Fruit fly (Drosophila melanogaster): Measurements from ENCODE around the gene CG43844.
A peak's percentile ranks its signal among the peaks of the same experiment; 100 is the strongest.

Gene CG43844

dm6 chr3R:21857509-21857908 is 31.8 kb upstream of the CG43844 start:
- TF ChIP-seq Eip78C (GFP tag) (peak; percentile 71), pdm3 (GFP tag; optimal IDR thresholded peaks at IDR 0.05) (no peak), lz (GFP tag; optimal IDR thresholded peaks at IDR 0.05) (peak; percentile 3), topi (GFP tag; optimal IDR thresholded peaks at IDR 0.05) (no peak), Met (GFP tag; optimal IDR thresholded peaks at IDR 0.05) (peak; percentile 40), acj6 (GFP tag; optimal IDR thresholded peaks at IDR 0.05) (peak; percentile 8), CG8119 (GFP tag; IDR thresholded peaks at IDR 0.05) (0 out of 3 replicates have a peak, but pooled peaks have one; percentile 22), esn (GFP tag; optimal IDR thresholded peaks at IDR 0.05) (peak; percentile 4), OdsH (GFP tag; optimal IDR thresholded peaks at IDR 0.05) (peak; percentile 3), Hr39 (GFP tag; optimal IDR thresholded peaks at IDR 0.05) (peak; percentile 17), cyc (GFP tag; optimal IDR thresholded peaks at IDR 0.05) (peak; percentile 19), svp (GFP tag) (peak; percentile 68), CG8632 (GFP tag; optimal IDR thresholded peaks at IDR 0.05) (no peak), CG31627 (GFP tag; optimal IDR thresholded peaks at IDR 0.05) (peak; percentile 2)

dm6 chr3R:21858290-21858875 is 31.0 kb upstream of the CG43844 start:
- TF ChIP-seq CG15336 (GFP tag; IDR thresholded peaks at IDR 0.05) (no peak), eg (GFP tag; IDR thresholded peaks at IDR 0.05) (peak; percentile 27; the same call in 1 of the 3 replicates), Ets21C (GFP tag; optimal IDR thresholded peaks at IDR 0.05) (no peak), net (GFP tag; optimal IDR thresholded peaks at IDR 0.05) (peak; percentile 17), salr (GFP tag; optimal IDR thresholded peaks at IDR 0.05) (peak in 1 of 2 experiments; percentile 16)

- TF ChIP-seq Lpt (GFP tag; optimal IDR thresholded peaks at IDR 0.05) = peak; percentile 73
- TF ChIP-seq CG8632 (GFP tag; optimal IDR thresholded peaks at IDR 0.05) = peak; percentile 92
- peak; percentile 88 for TF ChIP-seq CG10631 (GFP tag; optimal IDR thresholded peaks at IDR 0.05)
- TF ChIP-seq CG32006 (GFP tag; optimal IDR thresholded peaks at IDR 0.05) = peak; percentile 94
- peak; percentile 85 for TF ChIP-seq dsx (GFP tag; optimal IDR thresholded peaks at IDR 0.05; ENCODE audit: poor library complexity, severe bottlenecking)
- TF ChIP-seq CG31627 (GFP tag; optimal IDR thresholded peaks at IDR 0.05) = peak; percentile 96
- peak; percentile 80 for TF ChIP-seq Blimp-1 (GFP tag; optimal IDR thresholded peaks at IDR 0.05)
- no peak for TF ChIP-seq Hr38 (GFP tag; optimal IDR thresholded peaks at IDR 0.05)
- peak; percentile 86 for TF ChIP-seq CG4318 (GFP tag; optimal IDR thresholded peaks at IDR 0.05)
- peak; percentile 78 for TF ChIP-seq CG6276 (GFP tag; optimal IDR thresholded peaks at IDR 0.05)
- peak; percentile 93 for TF ChIP-seq pdm3 (GFP tag; optimal IDR thresholded peaks at IDR 0.05)
- TF ChIP-seq fd59A (GFP tag; optimal IDR thresholded peaks at IDR 0.05) = peak; percentile 70
- peak; percentile 94 for TF ChIP-seq CG6792 (GFP tag; optimal IDR thresholded peaks at IDR 0.05)
- TF ChIP-seq Hr4 (GFP tag; optimal IDR thresholded peaks at IDR 0.05) = peak; percentile 90
- peak; percentile 68 for TF ChIP-seq CG11762 (GFP tag; optimal IDR thresholded peaks at IDR 0.05; ENCODE audit: insufficient read depth)
- TF ChIP-seq lz (GFP tag; optimal IDR thresholded peaks at IDR 0.05) = peak; percentile 96
- peak; percentile 89 for TF ChIP-seq net (GFP tag; optimal IDR thresholded peaks at IDR 0.05)
- TF ChIP-seq fd85E (GFP tag; optimal IDR thresholded peaks at IDR 0.05) = peak; percentile 39
- peak; percentile 92 for TF ChIP-seq OdsH (GFP tag; optimal IDR thresholded peaks at IDR 0.05)
- peak; percentile 96 for TF ChIP-seq Eip75B (GFP tag; optimal IDR thresholded peaks at IDR 0.05)
- peak; percentile 93 for TF ChIP-seq cyc (GFP tag; optimal IDR thresholded peaks at IDR 0.05)
- TF ChIP-seq CG11294 (GFP tag; IDR thresholded peaks at IDR 0.05) = peak; percentile 53; the same call in 1 of the 2 replicates
- peak; percentile 96 for TF ChIP-seq Smox (GFP tag; optimal IDR thresholded peaks at IDR 0.05)
- peak; percentile 79 for TF ChIP-seq eg (GFP tag; IDR thresholded peaks at IDR 0.05)
- TF ChIP-seq salr (GFP tag; optimal IDR thresholded peaks at IDR 0.05) = peak; percentile 70 to 81
- TF ChIP-seq CG16779 (tag; optimal IDR thresholded peaks at IDR 0.05) = peak; percentile 76
- peak; percentile 81 for TF ChIP-seq CG7368 (GFP tag; optimal IDR thresholded peaks at IDR 0.05)
- peak; percentile 75 for TF ChIP-seq CG8319 (GFP tag; optimal IDR thresholded peaks at IDR 0.05)
- peak; percentile 89 for TF ChIP-seq CG8119 (GFP tag; IDR thresholded peaks at IDR 0.05)
- peak; percentile 71 for TF ChIP-seq CG6808 (GFP tag; optimal IDR thresholded peaks at IDR 0.05)
- TF ChIP-seq CG34406 (GFP tag; optimal IDR thresholded peaks at IDR 0.05) = peak; percentile 91
- peak; percentile 91 for TF ChIP-seq vri (GFP tag; optimal IDR thresholded peaks at IDR 0.05)
- TF ChIP-seq CG9139 (GFP tag; optimal IDR thresholded peaks at IDR 0.05) = peak; percentile 63
- peak; percentile 82 for TF ChIP-seq spab (GFP tag; optimal IDR thresholded peaks at IDR 0.05)
- TF ChIP-seq ss (GFP tag; optimal IDR thresholded peaks at IDR 0.05) = peak; percentile 85 to 88
- TF ChIP-seq CG3032 (tag; optimal IDR thresholded peaks at IDR 0.05) = peak; percentile 82
- TF ChIP-seq acj6 (GFP tag; optimal IDR thresholded peaks at IDR 0.05) = peak; percentile 92
- peak; percentile 88 for TF ChIP-seq CG3919 (GFP tag; optimal IDR thresholded peaks at IDR 0.05)
These were observed 29.8 kb upstream of the CG43844 start for dm6 chr3R:21859509-21859908.

All from whole organism, prepupa.